Fruit fly (Drosophila melanogaster) whole organism, embryonic: ENCODE data around the gene CG32320.

ENCODE experiments used
- Antp ChIP-seq: fragments of 200-800 bp; sonication (Bioruptor generic); optimal IDR thresholded peaks from 3 replicates; lab custom pipeline; 2016; ENCODE audit warnings: missing biosample characterization, missing genetic modification characterization
- Asciz ChIP-seq: fragments of 200-800 bp; sonication (Bioruptor generic); optimal IDR thresholded peaks from 2 replicates; lab custom pipeline; 2017; ENCODE audit warnings: missing biosample characterization, mild to moderate bottlenecking, missing genetic modification characterization, missing genetic modification reagents
- CG10147 ChIP-seq: fragments of 200-800 bp; sonication (Bioruptor generic); optimal IDR thresholded peaks from 2 replicates; lab custom pipeline; 2019; ENCODE audit warnings: missing biosample characterization, mild to moderate bottlenecking, missing genetic modification characterization, moderate library complexity
- CG10321 ChIP-seq: fragments of 200-800 bp; sonication (Bioruptor generic); IDR thresholded peaks from 2 replicates; pipeline ENCODE4 v1.3.6; 2022; ENCODE audit warnings: missing biosample characterization, missing genetic modification characterization
- CG10979 ChIP-seq: fragments of 200-800 bp; sonication (Bioruptor generic); optimal IDR thresholded peaks from 2 replicates; lab custom pipeline; 2018; ENCODE audit warnings: missing biosample characterization, mild to moderate bottlenecking, missing genetic modification characterization, moderate library complexity
- CG11695 ChIP-seq: fragments of 200-800 bp; sonication (Bioruptor generic); IDR thresholded peaks from 3 replicates; pipeline ENCODE4 v1.3.6; 2022; ENCODE audit warnings: missing biosample characterization, missing genetic modification characterization
- CG15514 ChIP-seq: fragments of 200-800 bp; sonication (Bioruptor generic); optimal IDR thresholded peaks from 3 replicates; lab custom pipeline; 2017; ENCODE audit warnings: missing biosample characterization, missing genetic modification characterization, mild to moderate bottlenecking, moderate library complexity, missing genetic modification reagents
- CG15601 ChIP-seq: fragments of 200-800 bp; sonication (Bioruptor generic); optimal IDR thresholded peaks from 3 replicates; lab custom pipeline; 2019; ENCODE audit warnings: missing biosample characterization, mild to moderate bottlenecking, missing genetic modification characterization, moderate library complexity
- CG16779 ChIP-seq: fragments of 200-800 bp; sonication (Bioruptor generic); IDR thresholded peaks from 2 replicates; pipeline ENCODE4 v1.3.6; 2022; ENCODE audit warnings: missing biosample characterization, missing genetic modification characterization
- CG17328 ChIP-seq: fragments of 200-800 bp; sonication (Bioruptor generic); IDR thresholded peaks from 2 replicates; pipeline ENCODE4 v1.3.6; 2022; ENCODE audit warnings: missing biosample characterization, missing genetic modification characterization
- CG17829 ChIP-seq: fragments of 200-800 bp; optimal IDR thresholded peaks from 2 replicates; lab custom pipeline; 2019; ENCODE audit warnings: missing biosample characterization, mild to moderate bottlenecking, missing genetic modification characterization, moderate library complexity
- CG18619 ChIP-seq: fragments of 200-800 bp; sonication (Bioruptor generic); optimal IDR thresholded peaks from 3 replicates; lab custom pipeline; 2017; ENCODE audit warnings: missing biosample characterization, mild to moderate bottlenecking, missing genetic modification characterization
- CG3065 ChIP-seq: fragments of 200-800 bp; sonication (Bioruptor generic); optimal IDR thresholded peaks from 2 replicates; lab custom pipeline; 2016; ENCODE audit warnings: missing biosample characterization, missing genetic modification characterization
- CG31441 ChIP-seq: fragments of 200-800 bp; sonication (Bioruptor generic); IDR thresholded peaks from 2 replicates; pipeline ENCODE4 v1.3.6; 2022; ENCODE audit warnings: missing biosample characterization, missing genetic modification characterization
- CG32767 ChIP-seq: fragments of 200-800 bp; sonication (Bioruptor generic); IDR thresholded peaks from 2 replicates; pipeline ENCODE4 v1.3.6; 2022; ENCODE audit warnings: missing biosample characterization, missing genetic modification characterization
- CG4617 ChIP-seq: fragments of 200-800 bp; sonication (Bioruptor generic); optimal IDR thresholded peaks from 3 replicates; lab custom pipeline; 2016; ENCODE audit warnings: missing biosample characterization, missing genetic modification characterization, borderline replicate concordance
- CG6254 ChIP-seq: fragments of 200-800 bp; sonication (Bioruptor generic); optimal IDR thresholded peaks from 3 replicates; lab custom pipeline; 2017; ENCODE audit warnings: mild to moderate bottlenecking, missing biosample characterization, missing genetic modification reagents, missing genetic modification characterization
- CG8388 ChIP-seq: fragments of 200-800 bp; sonication (Bioruptor generic); optimal IDR thresholded peaks from 2 replicates; lab custom pipeline; 2019; ENCODE audit warnings: missing biosample characterization, mild to moderate bottlenecking, missing genetic modification characterization, moderate library complexity
- CG8924 ChIP-seq: fragments of 200-800 bp; optimal IDR thresholded peaks from 3 replicates; lab custom pipeline; 2019; ENCODE audit warnings: missing biosample characterization, mild to moderate bottlenecking, missing genetic modification characterization, moderate library complexity
- CG8944 ChIP-seq: fragments of 200-800 bp; sonication (Bioruptor generic); optimal IDR thresholded peaks from 3 replicates; lab custom pipeline; 2016; ENCODE audit warnings: missing biosample characterization, missing genetic modification characterization
- CG9727 ChIP-seq: fragments of 200-800 bp; sonication (Bioruptor generic); optimal IDR thresholded peaks from 3 replicates; lab custom pipeline; 2017; ENCODE audit warnings: missing biosample characterization, mild to moderate bottlenecking, missing genetic modification characterization
- D19B ChIP-seq: fragments of 200-800 bp; sonication (Bioruptor generic); optimal IDR thresholded peaks from 2 replicates; lab custom pipeline; 2017; ENCODE audit warnings: missing biosample characterization, mild to moderate bottlenecking, missing genetic modification characterization
- Fer3 ChIP-seq: fragments of 200-800 bp; sonication (Bioruptor generic); optimal IDR thresholded peaks from 2 replicates; lab custom pipeline; 2018; ENCODE audit warnings: missing biosample characterization, mild to moderate bottlenecking, missing genetic modification characterization, moderate library complexity
- Hand ChIP-seq: fragments of 200-800 bp; sonication (Bioruptor generic); optimal IDR thresholded peaks from 2 replicates; lab custom pipeline; 2017; ENCODE audit warnings: mild to moderate bottlenecking, missing biosample characterization, missing genetic modification reagents, missing genetic modification characterization
- Jarid2 ChIP-seq: fragments of 200-800 bp; sonication (Bioruptor generic); optimal IDR thresholded peaks from 3 replicates; lab custom pipeline; 2017; ENCODE audit warnings: mild to moderate bottlenecking, missing biosample characterization, missing genetic modification reagents, missing genetic modification characterization
- Lim3 ChIP-seq: fragments of 200-800 bp; sonication (Bioruptor generic); IDR thresholded peaks from 2 replicates; pipeline ENCODE4 v1.3.6; 2022; ENCODE audit warnings: missing biosample characterization, missing genetic modification characterization
- Pdp1 ChIP-seq, 2 experiments: fragments of 200-800 bp; sonication (Bioruptor generic); optimal IDR thresholded peaks; 3 replicates each; lab custom pipeline; 2016; ENCODE audit warnings: missing biosample characterization in 2 of 2, missing genetic modification characterization in 2 of 2, mild to moderate bottlenecking in 1 of 2, moderate library complexity in 1 of 2
- Rx ChIP-seq: fragments of 200-800 bp; sonication (Bioruptor generic); IDR thresholded peaks from 2 replicates; pipeline ENCODE4 v1.3.6; 2022; ENCODE audit warnings: missing biosample characterization, missing genetic modification characterization
- Side ChIP-seq: fragments of 200-800 bp; sonication (Bioruptor generic); optimal IDR thresholded peaks from 2 replicates; lab custom pipeline; 2016; ENCODE audit warnings: missing biosample characterization, missing genetic modification characterization
- Sox102F ChIP-seq: fragments of 200-800 bp; sonication (Bioruptor generic); optimal IDR thresholded peaks from 2 replicates; lab custom pipeline; 2018; ENCODE audit warnings: missing biosample characterization, mild to moderate bottlenecking, missing genetic modification characterization, moderate library complexity
- Spps ChIP-seq: fragments of 200-800 bp; sonication (Bioruptor generic); optimal IDR thresholded peaks from 2 replicates; lab custom pipeline; 2018; ENCODE audit warnings: missing biosample characterization, mild to moderate bottlenecking, missing genetic modification characterization
- Stat92E ChIP-seq, 3 experiments: fragments of >200 bp in 2 of 3; fragments of 200-800 bp in 1 of 3; sonication (Bioruptor generic) in 1 of 3; optimal IDR thresholded peaks; 2 replicates each; lab custom pipeline; 2017 to 2019; ENCODE audit warnings: missing biosample characterization in 3 of 3, missing genetic modification characterization in 3 of 3, mild to moderate bottlenecking in 1 of 3, moderate library complexity in 1 of 3
- bowl ChIP-seq: fragments of 200-800 bp; sonication (Bioruptor generic); IDR thresholded peaks from 2 replicates; pipeline ENCODE4 v1.3.6; 2022; ENCODE audit warnings: missing biosample characterization, missing genetic modification characterization
- br ChIP-seq: fragments of >200 bp; optimal IDR thresholded peaks from 2 replicates; lab custom pipeline; 2017
- chn ChIP-seq: fragments of 200-800 bp; sonication (Bioruptor generic); optimal IDR thresholded peaks from 2 replicates; lab custom pipeline; 2016; ENCODE audit warnings: missing biosample characterization, missing genetic modification characterization
- dm ChIP-seq: fragments of 200-800 bp; sonication (Bioruptor generic); optimal IDR thresholded peaks from 3 replicates; lab custom pipeline; 2016; ENCODE audit warnings: missing biosample characterization, missing genetic modification characterization
- gsb ChIP-seq: fragments of 200-800 bp; sonication (Bioruptor generic); IDR thresholded peaks from 2 replicates; pipeline ENCODE4 v1.3.6; 2022; ENCODE audit warnings: missing biosample characterization, missing genetic modification characterization
- gt ChIP-seq: fragments of 200-800 bp; sonication (Bioruptor generic); IDR thresholded peaks from 2 replicates; pipeline ENCODE4 v1.3.6; 2022; ENCODE audit warnings: missing biosample characterization, missing genetic modification characterization
- insv ChIP-seq, 2 experiments: fragments of 200-800 bp; sonication (Bioruptor generic); optimal IDR thresholded peaks; 3 replicates each; lab custom pipeline; 2016 to 2018; ENCODE audit warnings: missing biosample characterization in 2 of 2, missing genetic modification characterization in 2 of 2
- lab ChIP-seq: fragments of 200-800 bp; sonication (Bioruptor generic); optimal IDR thresholded peaks from 3 replicates; lab custom pipeline; 2017; ENCODE audit warnings: missing biosample characterization, missing genetic modification characterization, mild to moderate bottlenecking, moderate library complexity, missing genetic modification reagents
- oc ChIP-seq: fragments of 200-800 bp; sonication (Bioruptor generic); optimal IDR thresholded peaks from 2 replicates; lab custom pipeline; 2018; ENCODE audit warnings: missing biosample characterization, mild to moderate bottlenecking, missing genetic modification characterization, moderate library complexity
- odd ChIP-seq: fragments of 200-800 bp; sonication (Bioruptor generic); optimal IDR thresholded peaks from 2 replicates; lab custom pipeline; 2017; ENCODE audit warnings: missing biosample characterization, mild to moderate bottlenecking, missing genetic modification characterization
- org-1 ChIP-seq: fragments of 200-800 bp; sonication (Bioruptor generic); optimal IDR thresholded peaks from 2 replicates; lab custom pipeline; 2017; ENCODE audit warnings: missing biosample characterization, missing genetic modification characterization
- peb ChIP-seq: fragments of 200-800 bp; sonication (Bioruptor generic); IDR thresholded peaks from 2 replicates; pipeline ENCODE4 v1.3.6; 2022; ENCODE audit warnings: missing biosample characterization, missing genetic modification characterization
- pita ChIP-seq: fragments of 200-800 bp; sonication (Bioruptor generic); optimal IDR thresholded peaks from 2 replicates; lab custom pipeline; 2017; ENCODE audit warnings: missing biosample characterization, mild to moderate bottlenecking, missing genetic modification characterization
- sd ChIP-seq: fragments of 200-800 bp; sonication (Bioruptor generic); optimal IDR thresholded peaks from 3 replicates; lab custom pipeline; 2018; ENCODE audit warnings: missing biosample characterization, mild to moderate bottlenecking, missing genetic modification characterization, moderate library complexity
- sens ChIP-seq: fragments of 200-800 bp; sonication (Bioruptor generic); peaks from one replicate; lab custom pipeline; 2016; ENCODE audit warnings: missing biosample characterization, missing genetic modification characterization
- vnd ChIP-seq: fragments of 200-800 bp; sonication (Bioruptor generic); IDR thresholded peaks from 3 replicates; pipeline ENCODE4 v1.3.6; 2022; ENCODE audit warnings: missing biosample characterization, missing genetic modification characterization; ENCODE audit not compliant: partially characterized antibody

CG32320 gene

DNA sequence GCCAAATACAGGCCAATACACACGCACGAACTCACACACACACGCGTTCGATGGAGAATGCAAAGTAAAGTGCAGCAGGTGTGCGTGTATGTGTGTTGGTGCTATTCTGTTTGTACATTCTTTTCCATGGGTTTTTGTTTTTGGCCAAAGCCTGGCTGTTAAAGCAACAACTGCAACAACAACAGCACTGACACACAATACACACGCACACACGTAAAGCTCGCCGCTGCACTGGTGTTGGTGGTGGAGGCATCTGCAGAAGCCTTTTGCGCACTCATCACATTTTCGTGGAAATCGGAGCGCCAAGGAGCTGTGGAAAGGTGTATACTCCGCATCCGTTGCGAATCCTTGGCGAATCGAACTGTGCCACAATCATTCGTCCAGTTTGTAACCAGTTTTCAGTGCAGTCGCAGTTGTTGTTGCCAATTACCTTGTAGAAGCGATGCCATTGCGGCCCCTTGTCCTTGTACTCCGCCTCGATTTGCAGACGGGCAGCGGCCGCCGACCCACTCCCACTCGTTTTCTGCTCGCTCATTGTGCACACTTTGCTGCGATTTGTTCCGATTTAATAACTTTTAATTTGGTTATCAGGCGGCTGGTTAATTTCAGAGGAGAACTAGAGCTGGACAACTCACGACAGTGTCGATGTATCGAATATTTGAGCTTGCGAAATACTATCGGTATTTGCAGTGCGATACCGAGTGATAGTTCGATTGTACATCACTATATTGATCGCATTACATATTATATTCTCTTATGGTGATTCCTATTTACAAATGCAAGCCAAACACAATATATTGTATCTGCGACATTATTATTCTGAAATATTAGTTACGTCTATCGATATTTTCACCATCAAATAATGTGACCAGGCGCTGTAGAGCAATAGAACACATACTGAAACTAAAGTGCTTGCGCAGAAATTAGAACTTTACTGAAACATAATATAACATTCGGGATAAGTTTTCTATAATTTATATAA lies 48.2 kb upstream of the CG32320 start (continued):
- TF ChIP-seq Sox102F (peak; percentile 21), CG3065 (no peak), CG6254 (no peak), Antp (GFP tag; lab: Kevin White, UChicago) (peak; percentile 31), D19B (GFP tag; lab: Kevin White, UChicago) (no peak), Asciz (no peak), Fer3 (tag; lab: Kevin White, UChicago) (peak; percentile 17), odd (no peak), dm (no peak), peb (GFP tag; lab: Robert Waterston, UW) (no peak), gsb (GFP tag; lab: Robert Waterston, UW) (no peak), CG11695 (no peak), CG10979 (tag; lab: Kevin White, UChicago) (peak; percentile 19), sd (tag; lab: Kevin White, UChicago) (peak; percentile 30), CG15514 (GFP tag; lab: Kevin White, UChicago) (peak; percentile 69), sens (GFP tag; lab: Kevin White, UChicago) (peak; percentile 77), CG4617 (peak; percentile 41), Spps (tag; lab: Kevin White, UChicago) (no peak), chn (GFP tag; lab: Kevin White, UChicago) (peak; percentile 18), CG8388 (GFP tag; lab: Kevin White, UChicago) (no peak), lab (GFP tag; lab: Kevin White, UChicago) (peak; percentile 44), Side (GFP tag; lab: Kevin White, UChicago) (peak; percentile 9), CG32767 (no peak), oc (tag; lab: Kevin White, UChicago) (no peak), org-1 (GFP tag; lab: Kevin White, UChicago) (no peak), CG16779 (GFP tag; lab: Robert Waterston, UW) (no peak), CG15601 (tag; lab: Kevin White, UChicago) (peak; percentile 7), bowl (no peak), CG8924 (tag; lab: Kevin White, UChicago) (peak; percentile 42), CG17328 (GFP tag; lab: Robert Waterston, UW) (no peak), insv (GFP tag; optimal IDR thresholded peaks at IDR 0.05; lab: Kevin White, UChicago) (peak in 1 of 2 experiments; percentile 94), Pdp1 (GFP tag; optimal IDR thresholded peaks at IDR 0.05; lab: Kevin White, UChicago) (peak; percentile 11 to 25), CG9727 (GFP tag; lab: Kevin White, UChicago) (peak; percentile 35), Lim3 (no peak), vnd (GFP tag; lab: Robert Waterston, UW) (peak; percentile 97), Jarid2 (GFP tag; lab: Kevin White, UChicago) (no peak), CG17829 (tag; lab: Kevin White, UChicago) (peak; percentile 57), CG10321 (no peak), pita (GFP tag; lab: Kevin White, UChicago) (no peak), CG8944 (GFP tag; lab: Kevin White, UChicago) (peak; percentile 33), Hand (GFP tag; lab: Kevin White, UChicago) (no peak), gt (GFP tag; lab: Robert Waterston, UW) (no peak), CG18619 (GFP tag; lab: Kevin White, UChicago) (no peak), Rx (GFP tag; lab: Robert Waterston, UW) (no peak), br (lab: Kevin White, UChicago) (no peak), CG10147 (GFP tag; lab: Kevin White, UChicago) (no peak), CG31441 (peak; percentile 54; the same call in 1 of the 2 replicates), Stat92E (GFP tag; optimal IDR thresholded peaks at IDR 0.05; lab: Kevin White, UChicago) (no peak)
